Worm (Caenorhabditis elegans) whole organism, dauer: ENCODE results near the gene twk-20.

Experiments used
- unc-62 ChIP-seq: sonication (generic microtip); optimal IDR thresholded peaks from 2 replicates; lab custom pipeline; 2017; ENCODE audit warnings: missing biosample characterization, missing genetic modification reagents, missing genetic modification characterization

The twk-20 gene

ce11 chrX:13665447-13665846 is 25.8 kb downstream of the twk-20 start:
- TF ChIP-seq unc-62 (GFP tag; lab: Kevin White, UChicago): no peak

DNA sequence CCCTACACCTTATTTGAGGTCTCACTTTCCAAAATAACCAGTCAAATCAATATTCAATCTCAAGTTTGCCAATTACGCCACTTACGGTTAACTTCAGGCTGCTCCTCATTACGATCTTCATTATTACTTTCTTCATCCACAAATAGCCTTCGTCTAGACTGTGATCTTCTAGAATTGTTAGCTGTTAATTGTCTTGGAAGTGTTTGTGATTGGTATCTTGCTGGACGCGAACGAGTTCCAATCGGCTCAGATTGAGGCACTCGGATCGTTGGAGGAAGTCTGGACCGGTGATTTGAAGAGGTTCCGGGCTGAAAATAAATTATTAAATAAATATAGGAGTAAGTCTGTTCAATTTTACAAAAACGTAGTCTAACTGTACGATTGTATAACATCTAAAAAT is 27.2 kb downstream of the twk-20 start:
- no peak for TF ChIP-seq unc-62 (GFP tag; lab: Kevin White, UChicago)

DNA sequence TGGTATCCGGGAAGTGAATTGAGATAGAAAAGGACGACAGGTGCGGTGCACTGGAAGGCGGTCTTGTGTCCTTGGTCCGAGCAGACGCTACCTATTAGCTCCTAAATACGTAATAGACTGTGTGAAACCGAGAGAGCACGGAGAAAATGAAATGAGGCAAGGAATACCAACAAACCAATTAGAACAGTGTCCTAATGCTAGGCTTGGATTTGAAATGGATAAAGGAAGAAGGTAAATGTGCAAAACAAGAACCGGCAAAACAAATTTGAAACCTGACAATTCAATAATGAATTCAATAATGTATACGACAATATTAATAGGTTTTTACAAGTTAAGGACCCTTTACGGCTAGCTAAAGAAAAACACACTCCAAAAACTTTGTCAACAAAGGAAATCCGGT is 29.1 kb downstream of the twk-20 start, which contains the start of gene C04A11.2:
TSS of gene C04A11.2 (minus strand) at position 101 of the 400 bp plus-strand sequence.
- no peak for TF ChIP-seq unc-62 (GFP tag; lab: Kevin White, UChicago)

DNA sequence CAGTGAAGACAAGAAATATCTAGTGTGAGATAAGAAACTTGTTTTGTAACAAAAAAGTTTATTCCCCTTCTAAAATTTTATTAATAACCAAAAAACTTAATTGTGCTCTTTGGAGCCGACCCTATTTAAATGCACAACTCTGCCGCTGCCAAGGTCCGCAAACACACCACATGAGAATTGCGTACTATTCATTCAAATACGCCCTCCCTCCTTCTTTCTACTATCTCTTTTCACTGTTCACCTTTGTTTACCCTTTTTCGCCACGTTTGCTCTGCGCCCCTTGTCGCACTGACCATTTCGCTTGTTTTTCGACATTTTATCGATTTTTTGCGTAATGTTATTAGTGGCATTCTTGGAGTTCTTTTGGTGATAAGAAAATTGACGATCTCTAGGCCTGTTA is 30.0 kb downstream of the twk-20 start:
- no peak for TF ChIP-seq unc-62 (GFP tag; lab: Kevin White, UChicago)

DNA sequence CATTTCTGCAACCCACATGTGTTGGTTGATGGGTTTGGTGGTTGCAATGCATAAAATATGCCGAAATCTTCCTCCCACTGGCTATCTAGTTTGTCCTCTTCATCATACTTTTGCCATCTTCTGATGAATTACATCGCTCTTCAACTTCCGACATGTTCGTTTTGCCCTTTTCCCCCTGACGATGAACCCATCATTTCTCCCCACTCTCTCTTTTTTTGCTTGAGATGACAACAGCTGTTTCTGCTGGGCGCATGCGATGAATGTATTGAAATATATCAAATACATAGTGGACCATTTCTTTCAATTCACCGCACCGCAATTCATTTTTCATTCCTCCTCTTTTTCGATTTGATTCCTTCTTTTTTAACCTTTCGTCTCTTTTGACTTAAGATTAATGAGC is 31.3 kb downstream of the twk-20 start:
- TF ChIP-seq unc-62 (GFP tag; lab: Kevin White, UChicago): no peak

DNA sequence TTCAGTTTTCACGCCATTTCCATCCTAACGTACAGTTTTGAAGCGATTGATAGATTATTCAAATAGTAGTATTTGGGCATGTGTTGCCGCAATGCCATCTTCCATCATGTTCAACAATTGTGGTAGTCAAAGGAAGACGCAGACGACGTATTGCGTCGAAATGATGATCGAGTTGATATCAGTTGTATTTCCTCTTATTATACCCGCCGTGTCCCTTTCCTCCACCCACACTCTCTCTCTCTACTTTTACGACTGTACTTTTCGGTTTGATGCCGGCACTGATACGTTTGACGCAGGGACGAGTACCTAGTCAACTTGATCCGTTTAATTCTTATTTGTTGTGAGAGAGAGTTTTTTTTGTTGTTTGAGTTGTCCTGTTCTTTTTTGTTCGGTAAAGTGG is 32.9 kb downstream of the twk-20 start:
- no peak for TF ChIP-seq unc-62 (GFP tag; lab: Kevin White, UChicago)

DNA sequence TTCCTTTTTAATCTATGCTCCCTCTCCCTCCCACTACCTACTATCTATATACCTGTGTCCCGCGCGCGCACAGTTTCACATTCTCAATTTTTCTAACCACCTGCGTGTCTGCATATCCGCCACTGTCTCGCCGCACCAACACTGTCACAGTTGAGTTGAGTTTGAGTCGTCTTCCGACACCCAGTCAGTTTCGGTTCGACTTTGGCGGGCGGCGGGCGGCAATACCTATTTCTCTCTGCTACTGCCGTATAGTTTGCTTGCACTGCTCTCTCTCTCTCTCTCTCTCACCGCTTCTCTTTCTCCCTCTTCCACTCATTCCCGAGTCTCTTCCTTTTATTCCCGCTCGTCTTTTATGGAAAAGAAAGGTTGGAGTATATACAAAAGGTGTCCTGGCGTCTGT is 35.8 kb downstream of the twk-20 start:
- no peak for TF ChIP-seq unc-62 (GFP tag; lab: Kevin White, UChicago)

DNA sequence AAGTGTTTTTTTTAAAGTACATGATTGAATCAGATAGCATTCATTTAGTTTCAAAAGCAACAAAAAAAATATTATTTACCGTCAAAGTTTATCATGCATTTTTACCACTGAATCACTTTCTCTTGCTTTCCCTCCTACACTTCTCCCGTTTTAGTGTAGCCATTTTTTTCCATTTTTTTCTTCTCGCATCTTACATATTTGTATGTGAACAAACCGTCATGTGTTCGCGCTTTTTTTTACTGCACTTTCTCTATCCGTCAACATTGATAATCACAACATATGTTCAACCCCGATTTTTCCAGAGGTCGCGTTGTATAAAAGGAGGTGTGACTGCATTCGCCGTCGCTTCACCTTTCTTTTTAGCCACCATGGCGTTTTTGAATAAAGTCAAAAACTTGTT is 37.2 kb downstream of the twk-20 start, which contains the start of gene gck-4:
TSS of gene gck-4 (plus strand) at position 301 of the 400 bp plus-strand sequence.
- TF ChIP-seq unc-62 (GFP tag; lab: Kevin White, UChicago): no peak

- TF ChIP-seq unc-62 (GFP tag; lab: Kevin White, UChicago): no peak
These were observed 46.0 kb downstream of the twk-20 start for ce11 chrX:13685725-13686124.

ce11 chrX:13687111-13687512 is 47.4 kb downstream of the twk-20 start:
- TF ChIP-seq unc-62 (GFP tag; lab: Kevin White, UChicago): no peak

- TF ChIP-seq unc-62 (GFP tag; lab: Kevin White, UChicago): no peak
These were observed 48.0 kb downstream of the twk-20 start, which contains the start of gene adm-2 for ce11 chrX:13687655-13688054. adm-2 (plus strand) TSS chrX:13687955.

ce11 chrX:13690333-13690732 is 50.7 kb downstream of the twk-20 start:
- TF ChIP-seq unc-62 (GFP tag; lab: Kevin White, UChicago): no peak
